Worm (Caenorhabditis elegans): ENCODE data around the gene rps-11.

Gene rps-11

DNA sequence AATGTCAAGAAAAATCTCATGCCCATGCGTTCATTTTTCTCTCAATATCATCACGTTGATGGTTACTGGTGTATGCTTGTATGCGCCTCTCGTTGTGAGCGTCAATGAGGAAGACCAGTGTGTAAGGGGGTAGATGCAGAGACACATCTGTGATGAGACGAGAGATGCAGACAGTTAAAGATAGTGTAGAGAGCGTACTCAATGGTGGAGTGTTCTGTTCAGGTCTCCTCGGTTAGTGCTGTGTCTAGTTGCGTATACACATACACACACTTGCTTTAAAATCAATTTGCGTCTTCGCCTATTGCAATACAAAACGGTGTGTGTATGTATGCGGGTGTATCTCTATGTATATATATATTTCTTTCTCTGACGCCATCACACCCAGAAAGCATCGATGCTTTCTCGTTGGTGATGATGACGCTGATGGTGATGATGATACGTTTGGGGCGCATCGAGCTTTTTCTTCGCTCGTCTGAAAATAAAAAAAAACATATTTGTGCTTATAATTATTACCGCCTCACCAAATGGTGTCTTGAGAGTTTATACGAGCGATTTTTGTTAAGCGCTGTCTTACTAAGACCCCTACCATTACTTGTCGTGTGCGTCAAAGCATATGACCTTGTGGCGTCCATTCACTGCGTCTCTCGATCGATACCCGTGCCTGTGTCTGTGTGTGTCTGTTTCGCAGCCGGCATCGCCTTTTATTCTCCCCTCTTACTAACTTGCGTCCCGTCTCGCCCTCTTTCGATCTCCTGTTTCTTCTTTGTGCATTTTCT, 8.8 kb upstream of the rps-11 start, which contains the start of gene F40F11.3:
Gene F40F11.3 (minus strand): TSS at position 589 of the 776 bp plus-strand sequence.
- TF ChIP-seq F39B2.1 (GFP tag; IDR thresholded peaks at IDR 0.05) (no peak), madf-8 (GFP tag; conservative IDR thresholded peaks at IDR 0.05) (no peak), hrde-1 (tag; optimal IDR thresholded peaks at IDR 0.05; ENCODE audit: borderline replicate concordance) (no peak), B0336.3 (GFP tag; IDR thresholded peaks at IDR 0.05) (peak; percentile 26), T07F8.4 (tag; optimal IDR thresholded peaks at IDR 0.05) (no peak), C17E4.6 (GFP tag; IDR thresholded peaks at IDR 0.05) (no peak), akir-1 (GFP tag; optimal IDR thresholded peaks at IDR 0.05) (peak; percentile 38), ztf-22 (GFP tag; optimal IDR thresholded peaks at IDR 0.05) (peak; percentile 34), Y67H2A.10 (GFP tag; conservative IDR thresholded peaks at IDR 0.05) (0 out of 2 replicates have a peak, but pooled peaks have one; percentile 37), let-607 (tag; optimal IDR thresholded peaks at IDR 0.05) (peak in 1 of 2 experiments; percentile 52), ztf-18 (tag; optimal IDR thresholded peaks at IDR 0.05) (peak; percentile 2), lin-54 (GFP tag; optimal IDR thresholded peaks at IDR 0.05) (peak; percentile 65), zim-3 (tag; optimal IDR thresholded peaks at IDR 0.05) (no peak), snpc-4 (GFP tag; optimal IDR thresholded peaks at IDR 0.05) (no peak), snpc-4 (tag; optimal IDR thresholded peaks at IDR 0.05) (peak in 3 of 4 experiments; percentile 20 to 44 (median 26)), xnd-1 (tag; optimal IDR thresholded peaks at IDR 0.05) (no peak), ztf-26 (tag; optimal IDR thresholded peaks at IDR 0.05) (peak; percentile 51), K12H6.12 (tag; optimal IDR thresholded peaks at IDR 0.05) (peak; percentile 75), tbx-9 (tag; optimal IDR thresholded peaks at IDR 0.05; ENCODE audit: borderline replicate concordance) (no peak), ceh-79 (tag; optimal IDR thresholded peaks at IDR 0.05) (no peak), attf-6 (GFP tag; IDR thresholded peaks at IDR 0.05) (no peak), dox-1 (GFP tag; IDR thresholded peaks at IDR 0.05) (peak; percentile 68), somi-1 (GFP tag; optimal IDR thresholded peaks at IDR 0.05) (peak; percentile 16), C06A6.2 (GFP tag; conservative IDR thresholded peaks at IDR 0.05) (peak; percentile 78; the same call in 1 of the 2 replicates), nhr-80 (tag; optimal IDR thresholded peaks at IDR 0.05) (peak; percentile 41), F23B12.7 (tag; optimal IDR thresholded peaks at IDR 0.05; ENCODE audit: insufficient read depth) (no peak), nhr-27 (tag; optimal IDR thresholded peaks at IDR 0.05) (no peak), madf-10 (tag; optimal IDR thresholded peaks at IDR 0.05) (peak; percentile 71), nfya-2 (GFP tag; IDR thresholded peaks at IDR 0.05) (0 out of 2 replicates have a peak, but pooled peaks have one; percentile 10), lir-1 (GFP tag; conservative IDR thresholded peaks at IDR 0.05) (no peak), F52B5.7 (tag; optimal IDR thresholded peaks at IDR 0.05) (no peak), ceh-27 (GFP tag; optimal IDR thresholded peaks at IDR 0.05) (peak; percentile 94), K11D2.4 (GFP tag; IDR thresholded peaks at IDR 0.05) (peak; percentile 61), cebp-2 (GFP tag; IDR thresholded peaks at IDR 0.05) (0 out of 2 replicates have a peak, but pooled peaks have one; percentile 47), aptf-3 (GFP tag; IDR thresholded peaks at IDR 0.05) (no peak), die-1 (tag; optimal IDR thresholded peaks at IDR 0.05) (peak; percentile 54), pbrm-1 (GFP tag; IDR thresholded peaks at IDR 0.05) (peak; percentile 73), sea-2 (GFP tag; IDR thresholded peaks at IDR 0.05) (no peak), mcd-1 (GFP tag; IDR thresholded peaks at IDR 0.05) (peak; percentile 64), F55B11.4 (tag; optimal IDR thresholded peaks at IDR 0.05; ENCODE audit: borderline replicate concordance, insufficient read depth) (no peak), rpc-1 (optimal IDR thresholded peaks at IDR 0.05) (no peak), rpc-1 (tag; optimal IDR thresholded peaks at IDR 0.05) (no peak), nhr-90 (tag; optimal IDR thresholded peaks at IDR 0.05) (peak; percentile 13), ceh-58 (GFP tag; IDR thresholded peaks at IDR 0.05) (no peak; the same call in 1 of the 2 replicates), egrh-3 (GFP tag; IDR thresholded peaks at IDR 0.05) (no peak), nfyb-1 (GFP tag; IDR thresholded peaks at IDR 0.05) (peak; percentile 77), bed-2 (GFP tag; IDR thresholded peaks at IDR 0.05) (no peak)

All from whole organism, young adult.